Fruit fly (Drosophila melanogaster) whole organism, embryonic: Measurements from ENCODE around the gene CG31542.

ENCODE experiments used
- CG10267 ChIP-seq: fragments of 200-800 bp; sonication (Bioruptor generic); optimal IDR thresholded peaks from 2 replicates; lab custom pipeline; 2018; ENCODE audit warnings: missing biosample characterization, mild to moderate bottlenecking, missing genetic modification characterization, moderate library complexity
- CG10543 ChIP-seq: fragments of 200-800 bp; sonication (Bioruptor generic); optimal IDR thresholded peaks from 3 replicates; lab custom pipeline; 2017; ENCODE audit warnings: missing biosample characterization, mild to moderate bottlenecking, missing genetic modification characterization, moderate library complexity
- CG12659 ChIP-seq: fragments of 200-800 bp; sonication (Bioruptor generic); optimal IDR thresholded peaks from 3 replicates; lab custom pipeline; 2017; ENCODE audit warnings: mild to moderate bottlenecking, missing biosample characterization, missing genetic modification reagents, missing genetic modification characterization
- CG12744 ChIP-seq: fragments of 200-800 bp; sonication (Bioruptor generic); optimal IDR thresholded peaks from 2 replicates; lab custom pipeline; 2016; ENCODE audit warnings: missing biosample characterization, missing genetic modification characterization
- CG13775 ChIP-seq: fragments of 200-800 bp; sonication (Bioruptor generic); optimal IDR thresholded peaks from 3 replicates; lab custom pipeline; 2017; ENCODE audit warnings: missing biosample characterization, mild to moderate bottlenecking, missing genetic modification characterization
- CG15601 ChIP-seq: fragments of 200-800 bp; sonication (Bioruptor generic); optimal IDR thresholded peaks from 3 replicates; lab custom pipeline; 2019; ENCODE audit warnings: missing biosample characterization, mild to moderate bottlenecking, missing genetic modification characterization, moderate library complexity
- CG1647 ChIP-seq: fragments of 200-800 bp; sonication (Bioruptor generic); optimal IDR thresholded peaks from 3 replicates; lab custom pipeline; 2016; ENCODE audit warnings: missing biosample characterization, missing genetic modification characterization
- CG16813 ChIP-seq: fragments of 200-800 bp; sonication (Bioruptor generic); IDR thresholded peaks from 3 replicates; pipeline ENCODE4 v1.3.6; 2022; ENCODE audit warnings: missing biosample characterization, missing genetic modification characterization; ENCODE audit not compliant: partially characterized antibody
- CG16815 ChIP-seq: fragments of 200-800 bp; sonication (Bioruptor generic); optimal IDR thresholded peaks from 3 replicates; lab custom pipeline; 2017; ENCODE audit warnings: missing biosample characterization, mild to moderate bottlenecking, missing genetic modification characterization
- CG17328 ChIP-seq: fragments of 200-800 bp; sonication (Bioruptor generic); IDR thresholded peaks from 2 replicates; pipeline ENCODE4 v1.3.6; 2022; ENCODE audit warnings: missing biosample characterization, missing genetic modification characterization
- CG17359 ChIP-seq: fragments of 200-800 bp; sonication (Bioruptor generic); optimal IDR thresholded peaks from 3 replicates; lab custom pipeline; 2018; ENCODE audit warnings: missing biosample characterization, mild to moderate bottlenecking, missing genetic modification characterization, moderate library complexity
- CG17361 ChIP-seq: fragments of 200-800 bp; sonication (Bioruptor generic); IDR thresholded peaks from 3 replicates; pipeline ENCODE4 v1.3.6; 2022; ENCODE audit warnings: missing biosample characterization, missing genetic modification characterization
- CG17912 ChIP-seq: fragments of 200-800 bp; sonication (Bioruptor generic); optimal IDR thresholded peaks from 2 replicates; lab custom pipeline; 2018; ENCODE audit warnings: missing biosample characterization, mild to moderate bottlenecking, missing genetic modification characterization
- CG1832 ChIP-seq: fragments of 200-800 bp; sonication (Bioruptor generic); optimal IDR thresholded peaks from 2 replicates; lab custom pipeline; 2017; ENCODE audit warnings: missing biosample characterization, mild to moderate bottlenecking, missing genetic modification characterization, inconsistent platforms
- CG2120 ChIP-seq: fragments of 200-800 bp; sonication (Bioruptor generic); optimal IDR thresholded peaks from 3 replicates; lab custom pipeline; 2016; ENCODE audit warnings: missing biosample characterization, missing genetic modification characterization
- CG2129 ChIP-seq: fragments of 200-800 bp; sonication (Bioruptor generic); IDR thresholded peaks from 2 replicates; pipeline ENCODE4 v1.3.6; 2022; ENCODE audit warnings: missing biosample characterization, missing genetic modification characterization; ENCODE audit not compliant: partially characterized antibody
- CG3838 ChIP-seq: fragments of 200-800 bp; sonication (Bioruptor generic); optimal IDR thresholded peaks from 3 replicates; lab custom pipeline; 2016; ENCODE audit warnings: missing biosample characterization, missing genetic modification characterization
- CG5180 ChIP-seq: fragments of 200-800 bp; sonication (Bioruptor generic); optimal IDR thresholded peaks from 3 replicates; lab custom pipeline; 2017; ENCODE audit warnings: missing biosample characterization, missing genetic modification characterization, mild to moderate bottlenecking, moderate library complexity, missing genetic modification reagents
- CG5245 ChIP-seq: fragments of 200-800 bp; sonication (Bioruptor generic); optimal IDR thresholded peaks from 3 replicates; lab custom pipeline; 2016; ENCODE audit warnings: missing biosample characterization, missing genetic modification characterization
- CG6654 ChIP-seq: fragments of 200-800 bp; sonication (Bioruptor generic); optimal IDR thresholded peaks from 2 replicates; lab custom pipeline; 2017; ENCODE audit warnings: missing biosample characterization, mild to moderate bottlenecking, missing genetic modification characterization
- CG9797 ChIP-seq: fragments of 200-800 bp; sonication (Bioruptor generic); optimal IDR thresholded peaks from 3 replicates; lab custom pipeline; 2018; ENCODE audit warnings: missing biosample characterization, mild to moderate bottlenecking, missing genetic modification characterization
- Chrac-16 ChIP-seq: fragments of 200-800 bp; sonication (Bioruptor generic); optimal IDR thresholded peaks from 3 replicates; lab custom pipeline; 2016; ENCODE audit warnings: missing biosample characterization, missing genetic modification characterization
- D ChIP-seq, 2 experiments: fragments of 200-800 bp in 1 of 2; fragments of >200 bp in 1 of 2; sonication (Bioruptor generic) in 1 of 2; optimal IDR thresholded peaks; 2 replicates in 1 of 2; 3 replicates in 1 of 2; lab custom pipeline; 2017; ENCODE audit warnings: mild to moderate bottlenecking in 1 of 2, missing biosample characterization in 1 of 2, missing genetic modification characterization in 1 of 2, missing genetic modification reagents in 1 of 2
- Dad ChIP-seq: fragments of 200-800 bp; sonication (Bioruptor generic); optimal IDR thresholded peaks from 3 replicates; lab custom pipeline; 2016; ENCODE audit warnings: missing biosample characterization, missing genetic modification characterization
- E2f1 ChIP-seq: fragments of 200-800 bp; sonication (Bioruptor generic); IDR thresholded peaks from 2 replicates; pipeline ENCODE4 v1.3.6; 2022; ENCODE audit warnings: missing biosample characterization, missing genetic modification characterization
- HLH3B ChIP-seq: fragments of 200-800 bp; sonication (Bioruptor generic); IDR thresholded peaks from 2 replicates; pipeline ENCODE4 v1.3.6; 2022; ENCODE audit warnings: missing biosample characterization, missing genetic modification characterization
- HLH54F ChIP-seq: fragments of 200-800 bp; sonication (Bioruptor generic); optimal IDR thresholded peaks from 3 replicates; lab custom pipeline; 2016; ENCODE audit warnings: missing biosample characterization, missing genetic modification characterization
- Hr39 ChIP-seq: fragments of >200 bp; optimal IDR thresholded peaks from 2 replicates; lab custom pipeline; 2017
- Nf-YC ChIP-seq: fragments of 200-800 bp; optimal IDR thresholded peaks from 3 replicates; lab custom pipeline; 2019; ENCODE audit warnings: missing biosample characterization, mild to moderate bottlenecking, missing genetic modification characterization, moderate library complexity
- NfI ChIP-seq: fragments of 200-800 bp; sonication (Bioruptor generic); optimal IDR thresholded peaks from 3 replicates; lab custom pipeline; 2018; ENCODE audit warnings: missing biosample characterization, mild to moderate bottlenecking, missing genetic modification characterization, moderate library complexity
- Scr ChIP-seq: fragments of 200-800 bp; sonication (Bioruptor generic); IDR thresholded peaks from 2 replicates; pipeline ENCODE4 v1.3.6; 2022; ENCODE audit warnings: missing biosample characterization, missing genetic modification characterization; ENCODE audit not compliant: partially characterized antibody
- TFAM ChIP-seq: fragments of 200-800 bp; sonication (Bioruptor generic); optimal IDR thresholded peaks from 2 replicates; lab custom pipeline; 2017; ENCODE audit warnings: missing biosample characterization, missing genetic modification characterization, inconsistent platforms
- Tbp ChIP-seq: fragments of >200 bp; optimal IDR thresholded peaks from 2 replicates; lab custom pipeline; 2018; ENCODE audit warnings: missing biosample characterization, missing genetic modification characterization
- ab ChIP-seq: fragments of 200-800 bp; sonication (Bioruptor generic); optimal IDR thresholded peaks from 2 replicates; lab custom pipeline; 2016; ENCODE audit warnings: missing biosample characterization, missing genetic modification characterization
- cad ChIP-seq: fragments of >200 bp; optimal IDR thresholded peaks from 2 replicates; lab custom pipeline; 2017; ENCODE audit warnings: missing biosample characterization, missing genetic modification characterization
- chm ChIP-seq: fragments of 200-800 bp; sonication (Bioruptor generic); IDR thresholded peaks from 2 replicates; pipeline ENCODE4 v1.3.6; 2022; ENCODE audit warnings: missing biosample characterization, missing genetic modification characterization
- crc ChIP-seq: fragments of 200-800 bp; sonication (Bioruptor generic); optimal IDR thresholded peaks from 2 replicates; lab custom pipeline; 2016; ENCODE audit warnings: missing biosample characterization, missing genetic modification characterization
- danr ChIP-seq: fragments of 200-800 bp; sonication (Bioruptor generic); IDR thresholded peaks from 2 replicates; pipeline ENCODE4 v1.3.6; 2022; ENCODE audit warnings: missing biosample characterization, missing genetic modification characterization
- dmrt11E ChIP-seq: fragments of 200-800 bp; sonication (Bioruptor generic); optimal IDR thresholded peaks from 3 replicates; lab custom pipeline; 2018; ENCODE audit warnings: missing biosample characterization, mild to moderate bottlenecking, missing genetic modification characterization, moderate library complexity
- gce ChIP-seq: fragments of 200-800 bp; sonication (Bioruptor generic); IDR thresholded peaks from 3 replicates; pipeline ENCODE4 v1.3.6; 2022; ENCODE audit warnings: missing biosample characterization, missing genetic modification characterization
- gfzf ChIP-seq: fragments of 200-800 bp; sonication (Bioruptor generic); optimal IDR thresholded peaks from 2 replicates; lab custom pipeline; 2016; ENCODE audit warnings: missing biosample characterization, mild to moderate bottlenecking, missing genetic modification characterization, moderate library complexity
- hb ChIP-seq: fragments of 200-800 bp; sonication (Bioruptor generic); IDR thresholded peaks from 3 replicates; pipeline ENCODE4 v1.3.6; 2022; ENCODE audit warnings: missing biosample characterization, missing genetic modification characterization; ENCODE audit not compliant: partially characterized antibody
- hth ChIP-seq: fragments of >200 bp; optimal IDR thresholded peaks from 2 replicates; lab custom pipeline; 2017; ENCODE audit warnings: inconsistent platforms
- lmd ChIP-seq: fragments of 200-800 bp; sonication (Bioruptor generic); IDR thresholded peaks from 2 replicates; pipeline ENCODE4 v1.3.6; 2022; ENCODE audit warnings: missing biosample characterization, missing genetic modification characterization
- nerfin-2 ChIP-seq: fragments of 200-800 bp; sonication (Bioruptor generic); IDR thresholded peaks from 2 replicates; pipeline ENCODE4 v1.3.6; 2022; ENCODE audit warnings: missing biosample characterization, missing genetic modification characterization; ENCODE audit not compliant: partially characterized antibody
- p53 ChIP-seq: fragments of 200-800 bp; sonication (Bioruptor generic); optimal IDR thresholded peaks from 2 replicates; lab custom pipeline; 2016; ENCODE audit warnings: missing biosample characterization, missing genetic modification characterization
- peb ChIP-seq: fragments of 200-800 bp; sonication (Bioruptor generic); IDR thresholded peaks from 2 replicates; pipeline ENCODE4 v1.3.6; 2022; ENCODE audit warnings: missing biosample characterization, missing genetic modification characterization
- rib ChIP-seq: fragments of 200-800 bp; sonication (Bioruptor generic); IDR thresholded peaks from 2 replicates; pipeline ENCODE4 v1.3.6; 2022; ENCODE audit warnings: missing biosample characterization, missing genetic modification characterization
- run ChIP-seq: fragments of 200-800 bp; sonication (Bioruptor generic); optimal IDR thresholded peaks from 3 replicates; lab custom pipeline; 2018; ENCODE audit warnings: missing biosample characterization, mild to moderate bottlenecking, missing genetic modification characterization
- stwl ChIP-seq: fragments of 200-800 bp; sonication (Bioruptor generic); optimal IDR thresholded peaks from 3 replicates; lab custom pipeline; 2018; ENCODE audit warnings: missing biosample characterization, mild to moderate bottlenecking, missing genetic modification characterization, moderate library complexity
- tap ChIP-seq: fragments of 200-800 bp; optimal IDR thresholded peaks from 3 replicates; lab custom pipeline; 2019; ENCODE audit warnings: missing biosample characterization, mild to moderate bottlenecking, missing genetic modification characterization, moderate library complexity

CG31542 gene

dm6 chr3R:5371563-5371962 lies 2.2 kb downstream of the CG31542 start, which contains the start of gene Polr2F (continued):
- TF ChIP-seq Dad (peak; percentile 93), CG17359 (tag; lab: Kevin White, UChicago) (peak; percentile 71), CG6654 (peak; percentile 100), lmd (peak; percentile 76), CG10543 (peak; percentile 82), peb (GFP tag; lab: Robert Waterston, UW) (0 out of 2 replicates have a peak, but pooled peaks have one; percentile 19), CG5180 (GFP tag; lab: Kevin White, UChicago) (no peak), CG2129 (no peak), gfzf (GFP tag; lab: Kevin White, UChicago) (peak; percentile 58), gce (GFP tag; lab: Robert Waterston, UW) (no peak), CG16813 (GFP tag; lab: Robert Waterston, UW) (peak; percentile 48; the same call in 1 of the 3 replicates), Scr (peak; percentile 50; the same call in 1 of the 2 replicates), hth (no peak), tap (peak; percentile 42), E2f1 (GFP tag; lab: Robert Waterston, UW) (peak; percentile 60), CG12744 (peak; percentile 82), CG13775 (GFP tag; lab: Kevin White, UChicago) (peak; percentile 64), Tbp (no peak), run (tag; lab: Kevin White, UChicago) (no peak), HLH54F (GFP tag; lab: Kevin White, UChicago) (peak; percentile 96), rib (GFP tag; lab: Robert Waterston, UW) (peak; percentile 87), CG3838 (GFP tag; lab: Kevin White, UChicago) (peak; percentile 67), CG1647 (peak; percentile 94), Nf-YC (tag; lab: Kevin White, UChicago) (peak; percentile 70), D (optimal IDR thresholded peaks at IDR 0.05; lab: Kevin White, UChicago) (no peak), D (GFP tag; optimal IDR thresholded peaks at IDR 0.05; lab: Kevin White, UChicago) (peak; percentile 44), CG5245 (GFP tag; lab: Kevin White, UChicago) (peak; percentile 81), CG16815 (peak; percentile 73), CG10267 (tag; lab: Kevin White, UChicago) (peak; percentile 99), chm (GFP tag; lab: Robert Waterston, UW) (peak; percentile 69), p53 (peak; percentile 80), TFAM (GFP tag; lab: Kevin White, UChicago) (no peak), cad (GFP tag; lab: Kevin White, UChicago) (peak; percentile 81), NfI (peak; percentile 90), nerfin-2 (GFP tag; lab: Robert Waterston, UW) (no peak), Hr39 (lab: Kevin White, UChicago) (no peak), hb (GFP tag; lab: Robert Waterston, UW) (no peak), CG1832 (GFP tag; lab: Kevin White, UChicago) (no peak), CG17328 (GFP tag; lab: Robert Waterston, UW) (peak; percentile 53), danr (peak; percentile 47; the same call in 1 of the 2 replicates), CG12659 (GFP tag; lab: Kevin White, UChicago) (peak; percentile 92), CG9797 (GFP tag; lab: Kevin White, UChicago) (peak; percentile 49), HLH3B (peak; percentile 68), CG17912 (GFP tag; lab: Kevin White, UChicago) (peak; percentile 92), Chrac-16 (GFP tag; lab: Kevin White, UChicago) (peak; percentile 87), CG15601 (tag; lab: Kevin White, UChicago) (peak; percentile 68), CG2120 (GFP tag; lab: Kevin White, UChicago) (peak; percentile 97), ab (peak; percentile 63), CG17361 (GFP tag; lab: Robert Waterston, UW) (peak; percentile 62), crc (peak; percentile 78), dmrt11E (peak; percentile 65), stwl (tag; lab: Kevin White, UChicago) (peak; percentile 94)
